Worm (Caenorhabditis elegans) whole organism, L2 larva: Measurements from ENCODE around the gene pxmp-4.

Experiments
- C34F6.9 ChIP-seq: fragments of 150-350 bp; optimal IDR thresholded peaks from 2 replicates; lab custom pipeline; 2014; ENCODE audit warnings: missing biosample characterization, missing genetic modification characterization
- F13H6.1 ChIP-seq: sonication (generic microtip); optimal IDR thresholded peaks from 2 replicates; lab custom pipeline; 2016; ENCODE audit warnings: missing genetic modification characterization, missing compliant biosample characterization
- R02D3.7 ChIP-seq: fragments of 150-350 bp; optimal IDR thresholded peaks from 2 replicates; lab custom pipeline; 2014; ENCODE audit warnings: missing biosample characterization, missing genetic modification characterization
- Y55F3AM.14 ChIP-seq: fragments of 200-800 bp; sonication (Bioruptor generic); optimal IDR thresholded peaks from 2 replicates; lab custom pipeline; 2018; ENCODE audit warnings: mild to moderate bottlenecking, missing genetic modification characterization, missing compliant biosample characterization
- ZK546.5 ChIP-seq: sonication (generic microtip); optimal IDR thresholded peaks from 2 replicates; lab custom pipeline; 2017; ENCODE audit warnings: missing biosample characterization, missing genetic modification characterization
- alr-1 ChIP-seq: fragments of 150-350 bp; optimal IDR thresholded peaks from 2 replicates; lab custom pipeline; 2014; ENCODE audit warnings: missing biosample characterization, missing genetic modification characterization
- ama-1 ChIP-seq: fragments of 150-350 bp; optimal IDR thresholded peaks from 2 replicates; lab custom pipeline; 2018; ENCODE audit warnings: inconsistent platforms
- blmp-1 ChIP-seq: sonication (generic microtip); optimal IDR thresholded peaks from 2 replicates; lab custom pipeline; 2017; ENCODE audit warnings: missing genetic modification characterization, mild to moderate bottlenecking, missing compliant biosample characterization, antibody characterized with exemption, moderate library complexity; ENCODE audit not compliant: insufficient read depth
- ceh-16 ChIP-seq: fragments of 150-350 bp; optimal IDR thresholded peaks from 2 replicates; lab custom pipeline; 2014; ENCODE audit warnings: missing biosample characterization, missing genetic modification characterization
- crh-2 ChIP-seq: sonication (generic microtip); optimal IDR thresholded peaks from 2 replicates; lab custom pipeline; 2017; ENCODE audit warnings: missing biosample characterization, missing genetic modification characterization
- dmd-4 ChIP-seq: sonication (generic microtip); optimal IDR thresholded peaks from 2 replicates; lab custom pipeline; 2017; ENCODE audit warnings: missing biosample characterization, missing genetic modification characterization
- egl-27 ChIP-seq: sonication (generic microtip); optimal IDR thresholded peaks from 3 replicates; lab custom pipeline; 2017; ENCODE audit warnings: missing biosample characterization, missing genetic modification reagents, missing genetic modification characterization
- elt-1 ChIP-seq: fragments of 150-350 bp; optimal IDR thresholded peaks from 2 replicates; lab custom pipeline; 2014; ENCODE audit warnings: missing biosample characterization, missing genetic modification characterization
- elt-3 ChIP-seq: sonication (generic microtip); optimal IDR thresholded peaks from 2 replicates; lab custom pipeline; 2017; ENCODE audit warnings: missing biosample characterization, missing genetic modification characterization
- fos-1 ChIP-seq: fragments of 150-350 bp; optimal IDR thresholded peaks from 2 replicates; lab custom pipeline; 2014; ENCODE audit warnings: missing biosample characterization, missing genetic modification characterization
- gmeb-1 ChIP-seq: fragments of 150-350 bp; optimal IDR thresholded peaks from 2 replicates; lab custom pipeline; 2014; ENCODE audit warnings: missing biosample characterization, missing genetic modification characterization
- lin-11 ChIP-seq: fragments of 150-350 bp; sonication (generic microtip); optimal IDR thresholded peaks from 2 replicates; lab custom pipeline; 2014; ENCODE audit warnings: missing biosample characterization, missing genetic modification characterization, inconsistent platforms, mixed read lengths
- lin-13 ChIP-seq: fragments of 150-350 bp; optimal IDR thresholded peaks from 2 replicates; lab custom pipeline; 2014; ENCODE audit warnings: missing biosample characterization, missing genetic modification reagents, missing genetic modification characterization
- lin-39 ChIP-seq: fragments of 150-350 bp; optimal IDR thresholded peaks from 2 replicates; lab custom pipeline; 2014; ENCODE audit warnings: missing biosample characterization, missing genetic modification reagents, missing genetic modification characterization
- lsy-2 ChIP-seq, 2 experiments: fragments of 150-350 bp in 1 of 2; sonication (generic microtip) in 1 of 2; optimal IDR thresholded peaks; 2 replicates each; lab custom pipeline; 2014 to 2017; ENCODE audit warnings: missing biosample characterization in 2 of 2, missing genetic modification characterization in 2 of 2
- mab-5 ChIP-seq: fragments of 150-350 bp; optimal IDR thresholded peaks from 2 replicates; lab custom pipeline; 2014; ENCODE audit warnings: missing biosample characterization, missing genetic modification characterization
- mbf-1 ChIP-seq: sonication (generic microtip); optimal IDR thresholded peaks from 2 replicates; lab custom pipeline; 2017; ENCODE audit warnings: missing biosample characterization, missing genetic modification characterization
- mdl-1 ChIP-seq, 2 experiments: fragments of 150-350 bp in 1 of 2; sonication (generic microtip) in 1 of 2; optimal IDR thresholded peaks; 2 replicates each; lab custom pipeline; 2017; ENCODE audit warnings: missing biosample characterization in 2 of 2, missing genetic modification characterization in 2 of 2
- nhr-11 ChIP-seq: fragments of 150-350 bp; optimal IDR thresholded peaks from 2 replicates; lab custom pipeline; 2014; ENCODE audit warnings: missing biosample characterization, missing genetic modification characterization
- nhr-12 ChIP-seq: fragments of 150-350 bp; optimal IDR thresholded peaks from 2 replicates; lab custom pipeline; 2014; ENCODE audit warnings: missing biosample characterization, missing genetic modification characterization
- nhr-129 ChIP-seq: fragments of 150-350 bp; optimal IDR thresholded peaks from 2 replicates; lab custom pipeline; 2014; ENCODE audit warnings: missing biosample characterization, missing genetic modification characterization
- nhr-21 ChIP-seq: fragments of 150-350 bp; optimal IDR thresholded peaks from 2 replicates; lab custom pipeline; 2014; ENCODE audit warnings: missing biosample characterization, missing genetic modification characterization
- nhr-23 ChIP-seq: fragments of 150-350 bp; optimal IDR thresholded peaks from 2 replicates; lab custom pipeline; 2014; ENCODE audit warnings: missing biosample characterization, missing genetic modification reagents, missing genetic modification characterization
- nhr-237 ChIP-seq: fragments of 150-350 bp; optimal IDR thresholded peaks from 2 replicates; lab custom pipeline; 2014; ENCODE audit warnings: missing biosample characterization, missing genetic modification characterization
- nhr-25 ChIP-seq: fragments of 150-350 bp; sonication (generic microtip); optimal IDR thresholded peaks from 3 replicates; lab custom pipeline; 2014; ENCODE audit warnings: missing biosample characterization, missing genetic modification characterization
- peb-1 ChIP-seq: fragments of 150-350 bp; optimal IDR thresholded peaks from 2 replicates; lab custom pipeline; 2014; ENCODE audit warnings: missing biosample characterization, missing genetic modification characterization
- sem-4 ChIP-seq: fragments of 150-350 bp; optimal IDR thresholded peaks from 2 replicates; lab custom pipeline; 2014; ENCODE audit warnings: missing biosample characterization, missing genetic modification reagents, missing genetic modification characterization
- skn-1 ChIP-seq: sonication (generic microtip); optimal IDR thresholded peaks from 2 replicates; lab custom pipeline; 2017; ENCODE audit warnings: missing biosample characterization, missing genetic modification characterization
- sma-3 ChIP-seq: sonication (generic microtip); optimal IDR thresholded peaks from 2 replicates; lab custom pipeline; 2016; ENCODE audit warnings: missing genetic modification reagents, missing genetic modification characterization, missing compliant biosample characterization
- sma-9 ChIP-seq, 2 experiments: fragments of 150-350 bp in 1 of 2; sonication (generic microtip) in 1 of 2; optimal IDR thresholded peaks; 2 replicates each; lab custom pipeline; 2014 to 2016; ENCODE audit warnings: missing genetic modification characterization in 2 of 2, mild to moderate bottlenecking in 1 of 2, missing biosample characterization in 1 of 2, missing compliant biosample characterization in 1 of 2, missing genetic modification reagents in 1 of 2, moderate library complexity in 1 of 2
- snpc-4 ChIP-seq: fragments of 150-350 bp; optimal IDR thresholded peaks from 2 replicates; lab custom pipeline; 2014; ENCODE audit warnings: missing biosample characterization, missing genetic modification characterization
- unc-55 ChIP-seq: fragments of 150-350 bp; sonication (generic microtip); optimal IDR thresholded peaks from 3 replicates; lab custom pipeline; 2014; ENCODE audit warnings: missing biosample characterization, missing genetic modification reagents, missing genetic modification characterization
- unc-62 ChIP-seq: fragments of 150-350 bp; optimal IDR thresholded peaks from 2 replicates; lab custom pipeline; 2014; ENCODE audit warnings: missing biosample characterization, missing genetic modification reagents, missing genetic modification characterization
- zag-1 ChIP-seq: fragments of 150-350 bp; optimal IDR thresholded peaks from 2 replicates; lab custom pipeline; 2014; ENCODE audit warnings: missing biosample characterization, missing genetic modification characterization
- ztf-1 ChIP-seq: fragments of 200-800 bp; sonication (Bioruptor generic); conservative IDR thresholded peaks from 2 replicates; pipeline ENCODE4 v1.3.6; 2022; ENCODE audit warnings: missing genetic modification characterization, missing compliant biosample characterization
- ztf-11 ChIP-seq: sonication (generic microtip); optimal IDR thresholded peaks from 2 replicates; lab custom pipeline; 2017; ENCODE audit warnings: missing biosample characterization, missing genetic modification characterization
- ztf-4 ChIP-seq: fragments of 150-350 bp; optimal IDR thresholded peaks from 2 replicates; lab custom pipeline; 2014; ENCODE audit warnings: missing biosample characterization, missing genetic modification characterization

pxmp-4 gene

DNA sequence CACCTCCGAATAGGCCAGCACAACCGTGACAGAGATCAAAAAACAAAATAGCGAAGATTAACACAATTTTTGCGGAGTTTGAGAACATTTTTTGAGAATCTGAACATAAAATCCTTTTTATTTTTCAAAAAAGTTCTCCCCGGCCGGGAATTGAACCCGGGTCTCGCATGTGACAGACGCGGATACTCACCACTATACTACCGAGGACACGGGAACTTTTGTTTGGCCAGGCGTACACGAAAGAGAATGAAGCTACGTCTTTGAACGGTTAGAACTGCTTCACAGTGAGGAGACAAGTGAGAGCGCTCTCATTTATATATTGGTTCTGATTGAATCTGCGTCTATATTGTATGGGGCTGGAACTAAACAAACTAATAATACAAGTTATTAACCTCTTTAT lies 14.5 kb downstream of the pxmp-4 start, which contains the start of gene grl-26:
TSS of gene grl-26 (minus strand) at position 318 of the 400 bp plus-strand sequence.
- no peak for TF ChIP-seq ama-1 (lab: Kevin White, UChicago)
- no peak for TF ChIP-seq ztf-11 (tag; lab: Kevin White, UChicago)
- TF ChIP-seq ZK546.5 (tag; lab: Kevin White, UChicago) = no peak
- no peak for TF ChIP-seq ztf-1 (GFP tag; lab: Robert Waterston, UW)
- no peak for TF ChIP-seq elt-3 (tag; lab: Kevin White, UChicago)
- TF ChIP-seq ztf-4 (tag; lab: Kevin White, UChicago) = no peak
- TF ChIP-seq R02D3.7 (tag; lab: Kevin White, UChicago) = no peak
- TF ChIP-seq mdl-1 (tag; optimal IDR thresholded peaks at IDR 0.05; lab: Kevin White, UChicago) = peak in 1 of 2 experiments; percentile 26
- peak; percentile 45 for TF ChIP-seq sma-9 (GFP tag; optimal IDR thresholded peaks at IDR 0.05; lab: Kevin White, UChicago)
- TF ChIP-seq sma-9 (tag; optimal IDR thresholded peaks at IDR 0.05; lab: Kevin White, UChicago) = no peak
- no peak for TF ChIP-seq snpc-4 (tag; lab: Kevin White, UChicago)
- no peak for TF ChIP-seq nhr-11 (tag; lab: Kevin White, UChicago)
- peak; percentile 54 for TF ChIP-seq sma-3 (GFP tag; lab: Kevin White, UChicago)
- TF ChIP-seq mab-5 = no peak
- no peak for TF ChIP-seq peb-1 (tag; lab: Kevin White, UChicago)
- TF ChIP-seq lin-11 (tag; lab: Kevin White, UChicago) = peak; percentile 8
- no peak for TF ChIP-seq unc-62 (GFP tag; lab: Kevin White, UChicago)
- TF ChIP-seq crh-2 (tag; lab: Kevin White, UChicago) = peak; percentile 36
- no peak for TF ChIP-seq dmd-4
- TF ChIP-seq ceh-16 (tag; lab: Kevin White, UChicago) = no peak
- TF ChIP-seq nhr-237 (tag; lab: Kevin White, UChicago) = no peak
- TF ChIP-seq mbf-1 (tag; lab: Kevin White, UChicago) = no peak
- no peak for TF ChIP-seq nhr-23 (tag; lab: Kevin White, UChicago)
- peak; percentile 42 for TF ChIP-seq lin-13 (GFP tag; lab: Kevin White, UChicago)
- TF ChIP-seq elt-1 = no peak
- no peak for TF ChIP-seq blmp-1 (tag; lab: Kevin White, UChicago)
- TF ChIP-seq fos-1 (tag; lab: Kevin White, UChicago) = peak; percentile 45
- peak; percentile 55 for TF ChIP-seq unc-55 (GFP tag; lab: Kevin White, UChicago)
- no peak for TF ChIP-seq Y55F3AM.14 (GFP tag; lab: Kevin White, UChicago)
- TF ChIP-seq nhr-21 = peak; percentile 19
- TF ChIP-seq egl-27 (tag; lab: Kevin White, UChicago) = no peak
- no peak for TF ChIP-seq nhr-25 (tag; lab: Kevin White, UChicago)
- TF ChIP-seq sem-4 (tag; lab: Kevin White, UChicago) = no peak
- no peak for TF ChIP-seq skn-1
- peak; percentile 33 for TF ChIP-seq C34F6.9 (tag; lab: Kevin White, UChicago)
- no peak for TF ChIP-seq lsy-2 (tag; optimal IDR thresholded peaks at IDR 0.05; lab: Kevin White, UChicago)
- no peak for TF ChIP-seq zag-1 (tag; lab: Kevin White, UChicago)
- no peak for TF ChIP-seq lin-39 (tag; lab: Kevin White, UChicago)
- peak; percentile 60 for TF ChIP-seq nhr-129 (tag; lab: Kevin White, UChicago)
- TF ChIP-seq nhr-12 (tag; lab: Kevin White, UChicago) = no peak
- TF ChIP-seq alr-1 (tag; lab: Kevin White, UChicago) = no peak
- TF ChIP-seq gmeb-1 (tag; lab: Kevin White, UChicago) = peak; percentile 29
- TF ChIP-seq F13H6.1 (tag; lab: Kevin White, UChicago) = peak; percentile 48

- TF ChIP-seq fos-1 (tag; lab: Kevin White, UChicago) = peak; percentile 58
- no peak for TF ChIP-seq ceh-16 (tag; lab: Kevin White, UChicago)
Observed at ce11 chrIV:320380-320779, 16.6 kb downstream of the pxmp-4 start, which contains the start of gene dsc-4. dsc-4 (minus strand) TSS chrIV:320544.
